Fruit fly (Drosophila melanogaster) S2 (cell line): ENCODE data around the gene CG17292.

ENCODE experiments used
- CG8478 ChIP-seq: fragments of >200 bp; optimal IDR thresholded peaks from 2 replicates; lab custom pipeline; 2018
- CTCF ChIP-seq, 2 experiments: fragments of >200 bp; optimal IDR thresholded peaks; 2 replicates each; lab custom pipeline; 2018

The CG17292 gene

dm6 chr2L:8370364-8371326 lies at the start of gene CG17292:
Gene CG17292 (plus strand): TSS chr2L:8370454.
- TF ChIP-seq CG8478 (no peak), CTCF (optimal IDR thresholded peaks at IDR 0.05; lab: Kevin White, UChicago) (no peak)

- TF ChIP-seq CTCF (optimal IDR thresholded peaks at IDR 0.05; lab: Kevin White, UChicago) (no peak), CG8478 (no peak)
Observed at dm6 chr2L:8325150-8325549, 45.1 kb upstream of the CG17292 start, which contains the start of gene CG7781. Gene CG7781 (minus strand): TSS chr2L:8325409.

- TF ChIP-seq CTCF (optimal IDR thresholded peaks at IDR 0.05; lab: Kevin White, UChicago) (no peak), CG8478 (no peak)
Observed at dm6 chr2L:8326414-8327271, 43.6 kb upstream of the CG17292 start.

dm6 chr2L:8327272-8327555 lies 43.0 kb upstream of the CG17292 start, which contains the start of gene CG14275:
Gene CG14275 (plus strand): TSS chr2L:8327456.
- TF ChIP-seq CG8478 = no peak

- TF ChIP-seq CG8478 (no peak), CTCF (optimal IDR thresholded peaks at IDR 0.05; lab: Kevin White, UChicago) (no peak)
Observed at dm6 chr2L:8327783-8328327, 42.4 kb upstream of the CG17292 start.

dm6 chr2L:8328526-8329097 lies 41.6 kb upstream of the CG17292 start:
- TF ChIP-seq CTCF (optimal IDR thresholded peaks at IDR 0.05; lab: Kevin White, UChicago) = no peak
- TF ChIP-seq CG8478 = no peak

- TF ChIP-seq CTCF (optimal IDR thresholded peaks at IDR 0.05; lab: Kevin White, UChicago) = no peak
- no peak for TF ChIP-seq CG8478
Observed at dm6 chr2L:8333185-8333584, 37.1 kb upstream of the CG17292 start.

dm6 chr2L:8333624-8334023 lies 36.6 kb upstream of the CG17292 start:
- TF ChIP-seq CTCF (optimal IDR thresholded peaks at IDR 0.05; lab: Kevin White, UChicago) (no peak), CG8478 (no peak)

dm6 chr2L:8334705-8335104 lies 35.5 kb upstream of the CG17292 start:
- TF ChIP-seq CG8478 (no peak), CTCF (optimal IDR thresholded peaks at IDR 0.05; lab: Kevin White, UChicago) (no peak)

dm6 chr2L:8338039-8338438 lies 32.2 kb upstream of the CG17292 start, which contains the start of gene witty:
Gene witty (plus strand): TSS chr2L:8338287.
- TF ChIP-seq CTCF (optimal IDR thresholded peaks at IDR 0.05; lab: Kevin White, UChicago) = no peak
- TF ChIP-seq CG8478 = no peak

dm6 chr2L:8339751-8340349 lies 30.4 kb upstream of the CG17292 start:
- no peak for TF ChIP-seq CTCF (optimal IDR thresholded peaks at IDR 0.05; lab: Kevin White, UChicago)
- TF ChIP-seq CG8478 = no peak

dm6 chr2L:8342395-8342794 lies 27.9 kb upstream of the CG17292 start, which contains the start of gene CG14273:
Gene CG14273 (plus strand): TSS chr2L:8342695.
- no peak for TF ChIP-seq CG8478
- TF ChIP-seq CTCF (optimal IDR thresholded peaks at IDR 0.05; lab: Kevin White, UChicago) = no peak

dm6 chr2L:8344536-8344935 lies 25.7 kb upstream of the CG17292 start:
- TF ChIP-seq CTCF (optimal IDR thresholded peaks at IDR 0.05; lab: Kevin White, UChicago) = no peak
- TF ChIP-seq CG8478 = no peak

- TF ChIP-seq CG8478 (no peak), CTCF (optimal IDR thresholded peaks at IDR 0.05; lab: Kevin White, UChicago) (no peak)
Observed at dm6 chr2L:8346260-8346659, 24.0 kb upstream of the CG17292 start, which contains the start of gene CG7778. Gene CG7778 (plus strand): TSS chr2L:8346620.
